Worm (Caenorhabditis elegans) whole organism, young adult: Measurements from ENCODE around the gene str-40.

Experiments
- F23B12.7 ChIP-seq: sonication (generic microtip); optimal IDR thresholded peaks from 2 replicates; lab custom pipeline; 2017; ENCODE audit warnings: missing genetic modification characterization, mild to moderate bottlenecking, missing compliant biosample characterization, antibody characterized with exemption, moderate library complexity; ENCODE audit not compliant: insufficient read depth
- Y53G8AR.9 ChIP-seq: fragments of 200-800 bp; sonication (Bioruptor generic); conservative IDR thresholded peaks from 2 replicates; pipeline ENCODE4 v1.3.6; 2022; ENCODE audit warnings: missing genetic modification reagents, missing genetic modification characterization, missing compliant biosample characterization
- Y56A3A.18 ChIP-seq: fragments of 200-800 bp; sonication (Bioruptor generic); IDR thresholded peaks from 2 replicates; pipeline ENCODE4 v1.3.6; 2022; ENCODE audit warnings: missing genetic modification reagents, missing genetic modification characterization, missing compliant biosample characterization
- ZK185.1 ChIP-seq: sonication (generic microtip); optimal IDR thresholded peaks from 2 replicates; lab custom pipeline; 2016; ENCODE audit warnings: mild to moderate bottlenecking, missing genetic modification characterization, missing compliant biosample characterization; ENCODE audit not compliant: poor library complexity, severe bottlenecking
- athp-1 ChIP-seq: sonication (generic microtip); optimal IDR thresholded peaks from 2 replicates; lab custom pipeline; 2017; ENCODE audit warnings: mild to moderate bottlenecking, missing genetic modification characterization, missing compliant biosample characterization
- fkh-3 ChIP-seq: sonication (generic microtip); optimal IDR thresholded peaks from 2 replicates; lab custom pipeline; 2016; ENCODE audit warnings: mild to moderate bottlenecking, missing genetic modification characterization, missing compliant biosample characterization
- lir-1 ChIP-seq: fragments of 200-800 bp; sonication (Bioruptor generic); conservative IDR thresholded peaks from 2 replicates; pipeline ENCODE4 v1.3.6; 2022; ENCODE audit warnings: missing genetic modification reagents, missing genetic modification characterization, missing compliant biosample characterization
- madf-10 ChIP-seq: sonication (generic microtip); optimal IDR thresholded peaks from 2 replicates; lab custom pipeline; 2016; ENCODE audit warnings: mild to moderate bottlenecking, missing genetic modification characterization, missing compliant biosample characterization
- pha-4 ChIP-seq: fragments of 150-350 bp; sonication (generic microtip); optimal IDR thresholded peaks from 2 replicates; lab custom pipeline; 2014; ENCODE audit warnings: missing biosample characterization, missing genetic modification reagents, missing genetic modification characterization
- rcor-1 ChIP-seq: fragments of 200-800 bp; sonication (Bioruptor generic); IDR thresholded peaks from 2 replicates; pipeline ENCODE4 v1.3.6; 2022; ENCODE audit warnings: missing genetic modification reagents, missing genetic modification characterization, missing compliant biosample characterization
- xnd-1 ChIP-seq: sonication (generic microtip); optimal IDR thresholded peaks from 2 replicates; lab custom pipeline; 2016; ENCODE audit warnings: missing genotype, missing genetic modification reagents, missing genetic modification characterization, missing compliant biosample characterization

DNA sequence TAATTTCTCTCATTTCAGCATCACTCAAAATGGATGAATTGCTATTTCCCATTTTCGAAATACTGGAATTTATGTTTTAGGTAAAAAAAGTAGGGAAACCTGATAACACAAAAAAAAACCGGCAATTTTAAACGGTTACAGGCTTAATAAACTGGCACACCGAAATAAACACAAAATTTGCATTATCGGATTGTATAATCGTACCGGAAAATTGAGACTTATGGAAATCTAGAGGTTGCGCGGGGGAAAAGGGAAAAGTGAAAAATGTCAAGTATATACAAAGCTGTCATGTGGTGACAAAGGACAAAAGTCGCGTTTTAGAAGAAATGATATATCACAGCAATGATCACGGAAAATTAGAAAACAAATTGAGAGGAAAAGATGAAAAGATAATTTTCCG lies 29.7 kb downstream of the str-40 start, which contains the start of gene chpf-2:
- TF ChIP-seq athp-1 (tag; lab: Kevin White, UChicago) = no peak
- TF ChIP-seq pha-4 (tag; lab: Kevin White, UChicago) = no peak
- no peak for TF ChIP-seq xnd-1 (tag; lab: Kevin White, UChicago)
- no peak for TF ChIP-seq F23B12.7 (tag; lab: Kevin White, UChicago)
- no peak for TF ChIP-seq fkh-3
- TF ChIP-seq rcor-1 (GFP tag; lab: Robert Waterston, UW) = no peak
- TF ChIP-seq Y56A3A.18 = no peak
- no peak for TF ChIP-seq madf-10 (tag; lab: Kevin White, UChicago)
- TF ChIP-seq lir-1 (GFP tag; lab: Robert Waterston, UW) = no peak
- no peak for TF ChIP-seq Y53G8AR.9 (GFP tag; lab: Robert Waterston, UW)
- TF ChIP-seq ZK185.1 (tag; lab: Kevin White, UChicago) = no peak
